Worm (Caenorhabditis elegans): Measurements from ENCODE around the gene mtss-1.

Gene mtss-1

ce11 chrIII:8795595-8796141 is 27.6 kb downstream of the mtss-1 start (continued):
- TF ChIP-seq fkh-3 (tag; optimal IDR thresholded peaks at IDR 0.05) (no peak), C17E4.6 (GFP tag; IDR thresholded peaks at IDR 0.05) (no peak), sdz-38 (tag; optimal IDR thresholded peaks at IDR 0.05) (no peak), somi-1 (GFP tag; optimal IDR thresholded peaks at IDR 0.05) (peak; percentile 96), snpc-4 (GFP tag; optimal IDR thresholded peaks at IDR 0.05) (peak; percentile 87), snpc-4 (tag; optimal IDR thresholded peaks at IDR 0.05) (peak; percentile 89 to 91 (median 90)), lin-26 (GFP tag; IDR thresholded peaks at IDR 0.05) (peak; percentile 71; the same call in 1 of the 2 replicates), nhr-90 (tag; optimal IDR thresholded peaks at IDR 0.05) (peak; percentile 60), ceh-91 (GFP tag; IDR thresholded peaks at IDR 0.05) (no peak), snpc-1.3 (tag; optimal IDR thresholded peaks at IDR 0.05; ENCODE audit: insufficient read depth) (peak; percentile 49), lin-54 (GFP tag; optimal IDR thresholded peaks at IDR 0.05) (peak; percentile 44), mel-28 (tag; optimal IDR thresholded peaks at IDR 0.05; ENCODE audit: borderline replicate concordance) (no peak), tbp1 (GFP tag; optimal IDR thresholded peaks at IDR 0.05) (peak; percentile 62), hlh-12 (tag; optimal IDR thresholded peaks at IDR 0.05) (no peak), B0035.1 (tag; optimal IDR thresholded peaks at IDR 0.05) (peak; percentile 37), zim-3 (tag; optimal IDR thresholded peaks at IDR 0.05) (no peak), ztf-25 (GFP tag; IDR thresholded peaks at IDR 0.05) (no peak), chd-7 (tag; optimal IDR thresholded peaks at IDR 0.05) (peak; percentile 96), hmg-1.2 (GFP tag; IDR thresholded peaks at IDR 0.05) (peak; percentile 97), dpff-1 (tag; optimal IDR thresholded peaks at IDR 0.05) (no peak), nfyb-1 (GFP tag; IDR thresholded peaks at IDR 0.05) (peak; percentile 89), Y53G8AR.9 (GFP tag; conservative IDR thresholded peaks at IDR 0.05) (no peak), unc-62 (GFP tag; optimal IDR thresholded peaks at IDR 0.05) (peak; percentile 63), Y79H2A.3 (GFP tag; conservative IDR thresholded peaks at IDR 0.05) (no peak), F39B2.1 (GFP tag; IDR thresholded peaks at IDR 0.05) (no peak), F52B5.7 (tag; optimal IDR thresholded peaks at IDR 0.05) (no peak), D2030.7 (GFP tag; IDR thresholded peaks at IDR 0.05) (peak; percentile 38), ztf-26 (tag; optimal IDR thresholded peaks at IDR 0.05) (peak; percentile 83), F57C9.4 (tag; optimal IDR thresholded peaks at IDR 0.05) (no peak), ceh-58 (GFP tag; IDR thresholded peaks at IDR 0.05) (no peak), C06A6.2 (GFP tag; conservative IDR thresholded peaks at IDR 0.05) (peak; percentile 89), K12H6.12 (tag; optimal IDR thresholded peaks at IDR 0.05) (peak; percentile 96)

ce11 chrIII:8797211-8797733 is 29.2 kb downstream of the mtss-1 start:
- TF ChIP-seq T26A5.8 (tag; optimal IDR thresholded peaks at IDR 0.05) (no peak), F33H1.4 (GFP tag; IDR thresholded peaks at IDR 0.05) (0 out of 2 replicates have a peak, but pooled peaks have one; percentile 6), snpc-4 (GFP tag; optimal IDR thresholded peaks at IDR 0.05) (peak; percentile 22), snpc-4 (tag; optimal IDR thresholded peaks at IDR 0.05) (peak; percentile 29 to 69 (median 43)), bed-2 (GFP tag; IDR thresholded peaks at IDR 0.05) (no peak), akir-1 (GFP tag; optimal IDR thresholded peaks at IDR 0.05) (no peak), B0019.2 (GFP tag; conservative IDR thresholded peaks at IDR 0.05) (no peak), Y53F4B.3 (GFP tag; IDR thresholded peaks at IDR 0.05) (no peak), Y95B8A.8 (GFP tag; IDR thresholded peaks at IDR 0.05) (no peak), ztf-28 (GFP tag; IDR thresholded peaks at IDR 0.05) (no peak), xnd-1 (tag; optimal IDR thresholded peaks at IDR 0.05) (no peak), ceh-79 (tag; optimal IDR thresholded peaks at IDR 0.05) (no peak), zfh-2 (GFP tag; conservative IDR thresholded peaks at IDR 0.05) (peak; percentile 75), nfyb-1 (GFP tag; IDR thresholded peaks at IDR 0.05) (0 out of 2 replicates have a peak, but pooled peaks have one; percentile 68), dpff-1 (tag; optimal IDR thresholded peaks at IDR 0.05) (no peak), B0035.1 (tag; optimal IDR thresholded peaks at IDR 0.05) (no peak), tlf-1 (GFP tag; optimal IDR thresholded peaks at IDR 0.05) (peak; percentile 9), efl-1 (GFP tag; optimal IDR thresholded peaks at IDR 0.05) (no peak), C17E4.6 (GFP tag; IDR thresholded peaks at IDR 0.05) (no peak), somi-1 (GFP tag; optimal IDR thresholded peaks at IDR 0.05) (peak; percentile 93), athp-1 (tag; optimal IDR thresholded peaks at IDR 0.05) (no peak), lsl-1 (GFP tag; optimal IDR thresholded peaks at IDR 0.05) (peak; percentile 9), ZK185.1 (tag; optimal IDR thresholded peaks at IDR 0.05; ENCODE audit: poor library complexity, severe bottlenecking) (peak; percentile 84)
